Fruit fly (Drosophila melanogaster) whole organism, embryonic: ENCODE results near the gene CG18135.

Experiments used
- Atf6 ChIP-seq: fragments of 200-800 bp; sonication (Bioruptor generic); IDR thresholded peaks from 2 replicates; pipeline ENCODE4 v1.3.6; 2022; ENCODE audit warnings: missing biosample characterization, missing genetic modification characterization
- Awh ChIP-seq: fragments of 200-800 bp; sonication (Bioruptor generic); IDR thresholded peaks from 2 replicates; pipeline ENCODE4, ENCODE4 v1.3.6; 2022; ENCODE audit warnings: missing biosample characterization, missing genetic modification characterization
- Bteb2 ChIP-seq: fragments of 200-800 bp; sonication (Bioruptor generic); optimal IDR thresholded peaks from 2 replicates; lab custom pipeline; 2016; ENCODE audit warnings: missing biosample characterization, missing genetic modification characterization
- CG10147 ChIP-seq: fragments of 200-800 bp; sonication (Bioruptor generic); optimal IDR thresholded peaks from 2 replicates; lab custom pipeline; 2019; ENCODE audit warnings: missing biosample characterization, mild to moderate bottlenecking, missing genetic modification characterization, moderate library complexity
- CG10321 ChIP-seq: fragments of 200-800 bp; sonication (Bioruptor generic); IDR thresholded peaks from 2 replicates; pipeline ENCODE4 v1.3.6; 2022; ENCODE audit warnings: missing biosample characterization, missing genetic modification characterization
- CG12071 ChIP-seq: fragments of 200-800 bp; sonication (Bioruptor generic); optimal IDR thresholded peaks from 3 replicates; lab custom pipeline; 2018; ENCODE audit warnings: missing biosample characterization, mild to moderate bottlenecking, missing genetic modification characterization
- CG12659 ChIP-seq: fragments of 200-800 bp; sonication (Bioruptor generic); optimal IDR thresholded peaks from 3 replicates; lab custom pipeline; 2017; ENCODE audit warnings: mild to moderate bottlenecking, missing biosample characterization, missing genetic modification reagents, missing genetic modification characterization
- CG13287 ChIP-seq: fragments of 200-800 bp; sonication (Bioruptor generic); IDR thresholded peaks from 2 replicates; pipeline ENCODE4 v1.3.6; 2022; ENCODE audit warnings: missing biosample characterization, missing genetic modification characterization; ENCODE audit not compliant: partially characterized antibody
- CG16813 ChIP-seq: fragments of 200-800 bp; sonication (Bioruptor generic); IDR thresholded peaks from 3 replicates; pipeline ENCODE4 v1.3.6; 2022; ENCODE audit warnings: missing biosample characterization, missing genetic modification characterization; ENCODE audit not compliant: partially characterized antibody
- CG17186 ChIP-seq: fragments of 200-800 bp; sonication (Bioruptor generic); optimal IDR thresholded peaks from 3 replicates; lab custom pipeline; 2017; ENCODE audit warnings: missing biosample characterization, missing genetic modification reagents, missing genetic modification characterization
- CG17328 ChIP-seq: fragments of 200-800 bp; sonication (Bioruptor generic); IDR thresholded peaks from 2 replicates; pipeline ENCODE4 v1.3.6; 2022; ENCODE audit warnings: missing biosample characterization, missing genetic modification characterization
- CG17568 ChIP-seq: fragments of 200-800 bp; sonication (Bioruptor generic); optimal IDR thresholded peaks from 2 replicates; lab custom pipeline; 2018; ENCODE audit warnings: missing biosample characterization, mild to moderate bottlenecking, missing genetic modification characterization, moderate library complexity
- CG2120 ChIP-seq: fragments of 200-800 bp; sonication (Bioruptor generic); optimal IDR thresholded peaks from 3 replicates; lab custom pipeline; 2016; ENCODE audit warnings: missing biosample characterization, missing genetic modification characterization
- CG2202 ChIP-seq: fragments of 200-800 bp; sonication (Bioruptor generic); optimal IDR thresholded peaks from 2 replicates; lab custom pipeline; 2018; ENCODE audit warnings: missing biosample characterization, mild to moderate bottlenecking, missing genetic modification characterization
- CG30403 ChIP-seq: fragments of 200-800 bp; sonication (Bioruptor generic); optimal IDR thresholded peaks from 3 replicates; lab custom pipeline; 2016; ENCODE audit warnings: missing biosample characterization, missing genetic modification characterization
- CG32532 ChIP-seq: fragments of 200-800 bp; sonication (Bioruptor generic); IDR thresholded peaks from 2 replicates; pipeline ENCODE4 v1.3.6; 2022; ENCODE audit warnings: missing biosample characterization, missing genetic modification characterization
- CG33213 ChIP-seq: fragments of 200-800 bp; sonication (Bioruptor generic); optimal IDR thresholded peaks from 3 replicates; lab custom pipeline; 2016; ENCODE audit warnings: missing biosample characterization, missing genetic modification characterization
- CG42726 ChIP-seq: fragments of 200-800 bp; sonication (Bioruptor generic); IDR thresholded peaks from 2 replicates; pipeline ENCODE4 v1.3.6; 2022; ENCODE audit warnings: missing biosample characterization, missing genetic modification characterization; ENCODE audit not compliant: partially characterized antibody
- CG6654 ChIP-seq: fragments of 200-800 bp; sonication (Bioruptor generic); optimal IDR thresholded peaks from 2 replicates; lab custom pipeline; 2017; ENCODE audit warnings: missing biosample characterization, mild to moderate bottlenecking, missing genetic modification characterization
- CG7357 ChIP-seq: fragments of 200-800 bp; sonication (Bioruptor generic); IDR thresholded peaks from 3 replicates; pipeline ENCODE4 v1.3.6; 2022; ENCODE audit warnings: missing biosample characterization, missing genetic modification characterization
- CG7786 ChIP-seq: fragments of 200-800 bp; sonication (Bioruptor generic); optimal IDR thresholded peaks from 2 replicates; lab custom pipeline; 2016; ENCODE audit warnings: missing biosample characterization, missing genetic modification characterization
- CG9437 ChIP-seq: fragments of 200-800 bp; sonication (Bioruptor generic); optimal IDR thresholded peaks from 2 replicates; lab custom pipeline; 2018; ENCODE audit warnings: missing biosample characterization, mild to moderate bottlenecking, missing genetic modification characterization
- CG9817 ChIP-seq: fragments of 200-800 bp; sonication (Bioruptor generic); optimal IDR thresholded peaks from 2 replicates; lab custom pipeline; 2018; ENCODE audit warnings: missing biosample characterization, mild to moderate bottlenecking, missing genetic modification characterization, moderate library complexity
- Chrac-16 ChIP-seq: fragments of 200-800 bp; sonication (Bioruptor generic); optimal IDR thresholded peaks from 3 replicates; lab custom pipeline; 2016; ENCODE audit warnings: missing biosample characterization, missing genetic modification characterization
- Dad ChIP-seq: fragments of 200-800 bp; sonication (Bioruptor generic); optimal IDR thresholded peaks from 3 replicates; lab custom pipeline; 2016; ENCODE audit warnings: missing biosample characterization, missing genetic modification characterization
- Dek ChIP-seq: fragments of 200-800 bp; sonication (Bioruptor generic); optimal IDR thresholded peaks from 3 replicates; lab custom pipeline; 2019; ENCODE audit warnings: missing biosample characterization, mild to moderate bottlenecking, missing genetic modification characterization, moderate library complexity
- Dll ChIP-seq: fragments of 200-800 bp; sonication (Bioruptor generic); IDR thresholded peaks from 4 replicates; pipeline ENCODE4 v1.3.6; 2022; ENCODE audit warnings: missing biosample characterization, missing genetic modification characterization; ENCODE audit not compliant: partially characterized antibody
- Elba2 ChIP-seq: fragments of 200-800 bp; sonication (Bioruptor generic); optimal IDR thresholded peaks from 3 replicates; lab custom pipeline; 2016; ENCODE audit warnings: missing biosample characterization, missing genetic modification characterization
- MBD-R2 ChIP-seq: fragments of 200-800 bp; sonication (Bioruptor generic); IDR thresholded peaks from 2 replicates; pipeline ENCODE4 v1.3.6; 2022; ENCODE audit warnings: missing biosample characterization, missing genetic modification characterization
- Myb ChIP-seq: fragments of 200-800 bp; sonication (Bioruptor generic); optimal IDR thresholded peaks from 2 replicates; lab custom pipeline; 2016; ENCODE audit warnings: missing biosample characterization, missing genetic modification characterization
- Side ChIP-seq: fragments of 200-800 bp; sonication (Bioruptor generic); optimal IDR thresholded peaks from 2 replicates; lab custom pipeline; 2016; ENCODE audit warnings: missing biosample characterization, missing genetic modification characterization
- Trl ChIP-seq, 3 experiments: fragments of >200 bp in 2 of 3; fragments of 200-800 bp in 1 of 3; sonication (Bioruptor generic) in 1 of 3; optimal IDR thresholded peaks; 2 replicates in 1 of 3; 3 replicates in 2 of 3; lab custom pipeline; 2016 to 2017; ENCODE audit warnings: missing biosample characterization in 1 of 3, missing genetic modification characterization in 1 of 3
- Xbp1 ChIP-seq: fragments of 200-800 bp; sonication (Bioruptor generic); optimal IDR thresholded peaks from 3 replicates; lab custom pipeline; 2016; ENCODE audit warnings: missing biosample characterization, mild to moderate bottlenecking, missing genetic modification characterization
- Xrp1 ChIP-seq: fragments of 200-800 bp; sonication (Bioruptor generic); IDR thresholded peaks from 2 replicates; pipeline ENCODE4 v1.3.6; 2022; ENCODE audit warnings: missing biosample characterization, missing genetic modification characterization
- YL-1 ChIP-seq: fragments of 200-800 bp; sonication (Bioruptor generic); optimal IDR thresholded peaks from 3 replicates; lab custom pipeline; 2017; ENCODE audit warnings: missing biosample characterization, mild to moderate bottlenecking, missing genetic modification characterization
- al ChIP-seq: fragments of 200-800 bp; sonication (Bioruptor generic); IDR thresholded peaks from 2 replicates; pipeline ENCODE4 v1.3.6; 2022; ENCODE audit warnings: missing biosample characterization, missing genetic modification characterization
- chm ChIP-seq: fragments of 200-800 bp; sonication (Bioruptor generic); IDR thresholded peaks from 2 replicates; pipeline ENCODE4 v1.3.6; 2022; ENCODE audit warnings: missing biosample characterization, missing genetic modification characterization
- fd102C ChIP-seq: fragments of 200-800 bp; sonication (Bioruptor generic); optimal IDR thresholded peaks from 2 replicates; lab custom pipeline; 2018; ENCODE audit warnings: missing biosample characterization, mild to moderate bottlenecking, missing genetic modification characterization, moderate library complexity
- gcm2 ChIP-seq: fragments of 200-800 bp; sonication (Bioruptor generic); optimal IDR thresholded peaks from 2 replicates; lab custom pipeline; 2016; ENCODE audit warnings: missing biosample characterization, missing genetic modification characterization
- ham ChIP-seq: fragments of 200-800 bp; sonication (Bioruptor generic); IDR thresholded peaks from 2 replicates; pipeline ENCODE4 v1.3.6; 2022; ENCODE audit warnings: missing biosample characterization, missing genetic modification characterization
- hb ChIP-seq: fragments of 200-800 bp; sonication (Bioruptor generic); IDR thresholded peaks from 3 replicates; pipeline ENCODE4 v1.3.6; 2022; ENCODE audit warnings: missing biosample characterization, missing genetic modification characterization; ENCODE audit not compliant: partially characterized antibody
- kah ChIP-seq: fragments of 200-800 bp; sonication (Bioruptor generic); optimal IDR thresholded peaks from 2 replicates; lab custom pipeline; 2018; ENCODE audit warnings: missing biosample characterization, mild to moderate bottlenecking, missing genetic modification characterization
- lola ChIP-seq, 3 experiments: fragments of >200 bp in 2 of 3; fragments of 200-800 bp in 1 of 3; sonication (Bioruptor generic) in 1 of 3; optimal IDR thresholded peaks; 2 replicates each; lab custom pipeline; 2017 to 2019; ENCODE audit warnings: missing biosample characterization in 3 of 3, missing genetic modification characterization in 3 of 3, mild to moderate bottlenecking in 1 of 3, moderate library complexity in 1 of 3
- nmo ChIP-seq: fragments of 200-800 bp; sonication (Bioruptor generic); optimal IDR thresholded peaks from 2 replicates; lab custom pipeline; 2018; ENCODE audit warnings: missing biosample characterization, mild to moderate bottlenecking, missing genetic modification characterization, moderate library complexity
- nom ChIP-seq: fragments of 200-800 bp; sonication (Bioruptor generic); optimal IDR thresholded peaks from 2 replicates; lab custom pipeline; 2017; ENCODE audit warnings: missing biosample characterization, missing genetic modification characterization, mild to moderate bottlenecking, moderate library complexity, missing genetic modification reagents
- otp ChIP-seq: fragments of 200-800 bp; sonication (Bioruptor generic); IDR thresholded peaks from 3 replicates; pipeline ENCODE4, ENCODE4 v1.3.6; 2022; ENCODE audit warnings: missing biosample characterization, missing genetic modification characterization
- pum ChIP-seq: fragments of 200-800 bp; sonication (Bioruptor generic); optimal IDR thresholded peaks from 2 replicates; lab custom pipeline; 2016; ENCODE audit warnings: missing biosample characterization, missing genetic modification characterization
- slbo ChIP-seq: fragments of 200-800 bp; sonication (Bioruptor generic); IDR thresholded peaks from 2 replicates; pipeline ENCODE4 v1.3.6; 2022; ENCODE audit warnings: missing biosample characterization, missing genetic modification characterization
- so ChIP-seq: fragments of 200-800 bp; sonication (Bioruptor generic); IDR thresholded peaks from 3 replicates; pipeline ENCODE4 v1.3.6; 2022; ENCODE audit warnings: missing biosample characterization, missing genetic modification characterization
- toy ChIP-seq: fragments of 200-800 bp; sonication (Bioruptor generic); IDR thresholded peaks from 2 replicates; pipeline ENCODE4 v1.3.6; 2022; ENCODE audit warnings: missing biosample characterization, missing genetic modification characterization

The CG18135 gene

DNA sequence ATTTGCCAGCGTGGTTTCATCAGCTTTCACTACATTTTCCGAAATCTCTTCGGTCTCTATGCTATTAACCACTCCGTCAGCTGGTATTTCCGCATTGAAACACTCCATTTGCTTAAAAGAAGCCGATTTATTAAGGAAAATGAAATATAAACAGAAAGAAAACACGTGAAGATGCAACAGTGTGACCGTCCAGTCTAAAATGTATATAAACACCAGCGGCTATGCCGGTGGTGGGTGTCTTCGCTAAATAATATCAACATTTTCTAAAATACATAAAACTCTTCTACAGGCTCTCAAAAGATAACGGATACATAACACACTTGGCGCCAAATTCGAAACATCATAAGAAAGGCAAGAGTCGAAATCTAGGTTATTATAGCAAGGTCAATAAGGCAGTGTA lies 2.3 kb upstream of the CG18135 start, which contains the start of gene CG3808 (continued):
- TF ChIP-seq CG12659 (GFP tag; lab: Kevin White, UChicago), result peak; percentile 38
- TF ChIP-seq MBD-R2, result peak; percentile 86
- peak; percentile 21 for TF ChIP-seq Dad
- no peak for TF ChIP-seq lola (GFP tag; optimal IDR thresholded peaks at IDR 0.05; lab: Kevin White, UChicago)
- TF ChIP-seq CG42726, result peak; percentile 77
- no peak for TF ChIP-seq Elba2 (GFP tag; lab: Kevin White, UChicago)
- TF ChIP-seq gcm2 (GFP tag; lab: Kevin White, UChicago), result no peak
- TF ChIP-seq CG30403 (GFP tag; lab: Kevin White, UChicago), result peak; percentile 33
- no peak for TF ChIP-seq hb (GFP tag; lab: Robert Waterston, UW)
- TF ChIP-seq Myb (GFP tag; lab: Kevin White, UChicago), result peak; percentile 67
- peak; percentile 64 for TF ChIP-seq nmo (GFP tag; lab: Kevin White, UChicago)
- TF ChIP-seq fd102C, result no peak
- 0 out of 2 replicates have a peak, but pooled peaks have one; percentile 23 for TF ChIP-seq CG32532 (GFP tag; lab: Robert Waterston, UW)
- TF ChIP-seq CG7786, result no peak
- TF ChIP-seq CG12071 (GFP tag; lab: Kevin White, UChicago), result no peak
- TF ChIP-seq YL-1 (GFP tag; lab: Kevin White, UChicago), result peak; percentile 52
- TF ChIP-seq ham (GFP tag; lab: Robert Waterston, UW), result no peak
- peak; percentile 47 for TF ChIP-seq Side (GFP tag; lab: Kevin White, UChicago)
- TF ChIP-seq Atf6 (GFP tag; lab: Robert Waterston, UW), result no peak
- TF ChIP-seq pum, result no peak
- no peak for TF ChIP-seq CG7357 (GFP tag; lab: Robert Waterston, UW)
- no peak for TF ChIP-seq CG10321 (GFP tag; lab: Robert Waterston, UW)
- TF ChIP-seq CG2120, result peak; percentile 33
- peak; percentile 50 for TF ChIP-seq CG9437 (GFP tag; lab: Kevin White, UChicago)
- TF ChIP-seq Xrp1 (GFP tag; lab: Robert Waterston, UW), result no peak
- peak; percentile 53 for TF ChIP-seq CG13287 (GFP tag; lab: Robert Waterston, UW)
- peak; percentile 6 for TF ChIP-seq CG9817
- TF ChIP-seq Dek, result peak; percentile 66
- TF ChIP-seq Trl (optimal IDR thresholded peaks at IDR 0.05; lab: Kevin White, UChicago), result no peak
- peak; percentile 7 for TF ChIP-seq Trl (GFP tag; optimal IDR thresholded peaks at IDR 0.05; lab: Kevin White, UChicago)
- TF ChIP-seq Dll, result 0 out of 4 replicates have a peak, but pooled peaks have one; percentile 18
- TF ChIP-seq kah (GFP tag; lab: Kevin White, UChicago), result no peak
- peak; percentile 43 for TF ChIP-seq CG10147 (GFP tag; lab: Kevin White, UChicago)
- no peak for TF ChIP-seq Awh
- no peak for TF ChIP-seq CG17568
- TF ChIP-seq al (GFP tag; lab: Robert Waterston, UW), result no peak
- 0 out of 2 replicates have a peak, but pooled peaks have one; percentile 24 for TF ChIP-seq chm (GFP tag; lab: Robert Waterston, UW)
- TF ChIP-seq CG33213 (GFP tag; lab: Kevin White, UChicago), result peak; percentile 81
- TF ChIP-seq Chrac-16 (GFP tag; lab: Kevin White, UChicago), result no peak
- no peak for TF ChIP-seq toy (GFP tag; lab: Robert Waterston, UW)
- 0 out of 3 replicates have a peak, but pooled peaks have one; percentile 8 for TF ChIP-seq so
- TF ChIP-seq CG6654 (GFP tag; lab: Kevin White, UChicago), result no peak
- peak; percentile 26 for TF ChIP-seq Xbp1 (GFP tag; lab: Kevin White, UChicago)
- TF ChIP-seq CG17328 (GFP tag; lab: Robert Waterston, UW), result no peak
- no peak for TF ChIP-seq CG2202 (tag; lab: Kevin White, UChicago)
- TF ChIP-seq CG17186 (GFP tag; lab: Kevin White, UChicago), result no peak
- no peak; the same call in 2 of the 3 replicates for TF ChIP-seq CG16813
- peak; percentile 14 for TF ChIP-seq Bteb2
- peak; percentile 20; the same call in 1 of the 2 replicates for TF ChIP-seq slbo (GFP tag; lab: Robert Waterston, UW)
- no peak for TF ChIP-seq nom (GFP tag; lab: Kevin White, UChicago)
- TF ChIP-seq otp (GFP tag; lab: Robert Waterston, UW), result no peak
